Worm (Caenorhabditis elegans): Measurements from ENCODE around the gene H04M03.11.

Gene H04M03.11

ce11 chrIV:5858212-5858611 lies 26.2 kb downstream of the H04M03.11 start:
- TF ChIP-seq blmp-1 (tag; optimal IDR thresholded peaks at IDR 0.05) (peak; percentile 72), pax-3 (tag; optimal IDR thresholded peaks at IDR 0.05) (no peak)

DNA sequence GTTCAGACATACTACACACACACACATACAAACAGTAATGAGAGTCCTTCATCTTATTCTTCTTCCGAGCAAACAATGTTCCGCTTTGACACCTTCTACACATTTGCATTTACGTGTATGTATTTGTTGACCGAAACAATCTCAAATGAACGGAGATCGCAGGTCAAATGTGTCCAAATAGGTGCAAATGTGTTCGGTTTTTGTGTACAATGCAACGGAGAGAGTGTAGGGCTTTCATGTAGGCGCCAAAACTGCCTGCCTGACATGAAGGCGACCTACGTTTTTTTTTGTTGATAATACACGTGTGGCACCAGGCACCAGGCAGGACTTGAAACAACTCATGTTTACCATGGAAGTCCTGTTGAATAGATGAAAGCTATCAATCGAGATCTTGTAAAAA lies 27.4 kb downstream of the H04M03.11 start:
- TF ChIP-seq elt-3 (tag; optimal IDR thresholded peaks at IDR 0.05): no peak
- TF ChIP-seq pag-3 (tag; optimal IDR thresholded peaks at IDR 0.05; ENCODE audit: borderline replicate concordance, insufficient read depth): no peak
- no peak for TF ChIP-seq vab-15 (tag; optimal IDR thresholded peaks at IDR 0.05)
- TF ChIP-seq C16A3.4 (tag; optimal IDR thresholded peaks at IDR 0.05): no peak
- no peak for TF ChIP-seq efl-1 (optimal IDR thresholded peaks at IDR 0.05)
- TF ChIP-seq efl-1 (GFP tag; optimal IDR thresholded peaks at IDR 0.05 in 1 of 2): no peak
- no peak for TF ChIP-seq ceh-82 (tag; optimal IDR thresholded peaks at IDR 0.05)
- TF ChIP-seq fos-1 (tag; optimal IDR thresholded peaks at IDR 0.05): no peak
- no peak for TF ChIP-seq unc-62 (GFP tag; optimal IDR thresholded peaks at IDR 0.05)
- TF ChIP-seq blmp-1 (tag; optimal IDR thresholded peaks at IDR 0.05): no peak
- no peak for TF ChIP-seq skn-1 (tag; optimal IDR thresholded peaks at IDR 0.05)
- TF ChIP-seq nhr-85 (tag): no peak
- no peak for TF ChIP-seq sup-37 (GFP tag; optimal IDR thresholded peaks at IDR 0.05)
- TF ChIP-seq ces-1 (GFP tag; optimal IDR thresholded peaks at IDR 0.05): no peak
- no peak for TF ChIP-seq lsy-2 (tag; optimal IDR thresholded peaks at IDR 0.05)
- TF ChIP-seq nhr-76 (tag; optimal IDR thresholded peaks at IDR 0.05): no peak
- TF ChIP-seq C04F5.9 (tag; optimal IDR thresholded peaks at IDR 0.05): no peak
- no peak for TF ChIP-seq lin-35 (GFP tag; optimal IDR thresholded peaks at IDR 0.05)
- TF ChIP-seq irx-1 (tag; optimal IDR thresholded peaks at IDR 0.05): no peak
- no peak for TF ChIP-seq ceh-8 (GFP tag; optimal IDR thresholded peaks at IDR 0.05)
- TF ChIP-seq lin-14 (GFP tag; optimal IDR thresholded peaks at IDR 0.05): no peak

- no peak for TF ChIP-seq nhr-11 (tag; optimal IDR thresholded peaks at IDR 0.05)
- no peak for TF ChIP-seq nhr-28 (tag; optimal IDR thresholded peaks at IDR 0.05)
- no peak for TF ChIP-seq efl-1 (optimal IDR thresholded peaks at IDR 0.05)
- TF ChIP-seq efl-1 (GFP tag; optimal IDR thresholded peaks at IDR 0.05 in 1 of 2): peak in 1 of 2 experiments; percentile 59
- no peak for TF ChIP-seq fkh-8 (tag; optimal IDR thresholded peaks at IDR 0.05)
- TF ChIP-seq nhr-76 (tag; optimal IDR thresholded peaks at IDR 0.05): no peak
- TF ChIP-seq zip-4 (GFP tag; optimal IDR thresholded peaks at IDR 0.05): no peak
These were observed 28.8 kb downstream of the H04M03.11 start for ce11 chrIV:5855608-5856007.

- TF ChIP-seq swsn-7 (tag; optimal IDR thresholded peaks at IDR 0.05) (no peak), nhr-237 (tag; optimal IDR thresholded peaks at IDR 0.05) (no peak), sox-4 (tag; optimal IDR thresholded peaks at IDR 0.05) (no peak), nhr-71 (tag; optimal IDR thresholded peaks at IDR 0.05) (no peak), xbp-1 (tag; optimal IDR thresholded peaks at IDR 0.05) (no peak), unc-30 (tag; optimal IDR thresholded peaks at IDR 0.05) (no peak), skn-1 (tag; optimal IDR thresholded peaks at IDR 0.05) (no peak), zag-1 (tag; optimal IDR thresholded peaks at IDR 0.05) (no peak), pax-3 (tag; optimal IDR thresholded peaks at IDR 0.05) (no peak), nhr-19 (GFP tag; conservative IDR thresholded peaks at IDR 0.05) (no peak), ceh-8 (GFP tag; optimal IDR thresholded peaks at IDR 0.05) (no peak), ama-1 (optimal IDR thresholded peaks at IDR 0.05) (no peak), elt-2 (tag; optimal IDR thresholded peaks at IDR 0.05) (no peak), elt-3 (tag; optimal IDR thresholded peaks at IDR 0.05) (no peak)
These were observed 33.5 kb downstream of the H04M03.11 start for ce11 chrIV:5850765-5851377.
